Worm (Caenorhabditis elegans) whole organism, young adult: ENCODE data around the gene F20D6.9.

Experiments
- efl-1 ChIP-seq: fragments of 150-350 bp; optimal IDR thresholded peaks from 2 replicates; lab custom pipeline; 2014; ENCODE audit warnings: missing biosample characterization, missing genetic modification reagents, missing genetic modification characterization
- unc-130 ChIP-seq: sonication (generic microtip); optimal IDR thresholded peaks from 2 replicates; lab custom pipeline; 2016; ENCODE audit warnings: missing genetic modification reagents, missing genetic modification characterization, missing compliant biosample characterization

DNA sequence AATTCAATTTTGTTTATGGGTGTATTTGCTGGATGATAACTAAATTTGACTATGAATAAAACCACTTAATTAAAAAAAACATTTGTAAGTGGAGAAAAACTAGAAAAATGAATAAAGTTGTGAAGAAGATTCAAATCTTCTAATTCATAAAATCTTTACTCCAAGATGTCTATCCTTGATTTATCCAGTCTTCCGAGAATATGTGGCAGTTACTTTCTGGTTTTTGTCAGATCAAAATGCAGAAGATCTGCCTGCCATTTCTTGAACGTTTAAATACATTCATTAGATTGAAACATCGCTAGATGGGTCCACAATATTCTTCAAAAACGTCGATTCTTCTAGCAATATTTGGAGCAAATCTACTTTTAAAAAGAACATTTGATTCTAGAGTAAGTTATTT lies 8.5 kb upstream of the F20D6.9 start, which contains the start of gene F20D6.2:
- TF ChIP-seq unc-130 (no peak), efl-1 (GFP tag; lab: Kevin White, UChicago) (no peak)
